Worm (Caenorhabditis elegans): ENCODE data around the gene gpa-2.

DNA sequence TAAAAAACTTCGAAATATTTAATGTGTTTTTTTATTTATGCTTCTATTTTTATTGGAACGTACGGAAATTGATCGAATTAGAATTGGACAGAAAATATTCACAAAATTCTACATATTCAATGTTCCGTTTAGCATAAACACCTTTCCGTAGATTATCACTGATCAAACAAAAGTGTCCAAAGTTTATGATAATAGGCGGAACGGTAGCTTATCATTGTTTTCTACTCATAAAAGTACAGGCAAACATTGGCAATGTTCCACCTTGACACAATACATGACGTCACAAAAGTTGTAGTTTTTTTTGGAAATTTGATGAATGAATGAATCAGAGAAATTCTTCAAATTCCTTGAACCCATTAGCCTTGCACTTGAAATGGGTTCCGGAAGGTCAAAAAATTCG is 33.1 kb downstream of the gpa-2 start:
- TF ChIP-seq ztf-11 (tag; optimal IDR thresholded peaks at IDR 0.05) (no peak), nhr-21 (tag; optimal IDR thresholded peaks at IDR 0.05) (no peak), nhr-23 (tag; optimal IDR thresholded peaks at IDR 0.05) (no peak)
